Fruit fly (Drosophila melanogaster): Measurements from ENCODE around the gene rempA.

Gene rempA

DNA sequence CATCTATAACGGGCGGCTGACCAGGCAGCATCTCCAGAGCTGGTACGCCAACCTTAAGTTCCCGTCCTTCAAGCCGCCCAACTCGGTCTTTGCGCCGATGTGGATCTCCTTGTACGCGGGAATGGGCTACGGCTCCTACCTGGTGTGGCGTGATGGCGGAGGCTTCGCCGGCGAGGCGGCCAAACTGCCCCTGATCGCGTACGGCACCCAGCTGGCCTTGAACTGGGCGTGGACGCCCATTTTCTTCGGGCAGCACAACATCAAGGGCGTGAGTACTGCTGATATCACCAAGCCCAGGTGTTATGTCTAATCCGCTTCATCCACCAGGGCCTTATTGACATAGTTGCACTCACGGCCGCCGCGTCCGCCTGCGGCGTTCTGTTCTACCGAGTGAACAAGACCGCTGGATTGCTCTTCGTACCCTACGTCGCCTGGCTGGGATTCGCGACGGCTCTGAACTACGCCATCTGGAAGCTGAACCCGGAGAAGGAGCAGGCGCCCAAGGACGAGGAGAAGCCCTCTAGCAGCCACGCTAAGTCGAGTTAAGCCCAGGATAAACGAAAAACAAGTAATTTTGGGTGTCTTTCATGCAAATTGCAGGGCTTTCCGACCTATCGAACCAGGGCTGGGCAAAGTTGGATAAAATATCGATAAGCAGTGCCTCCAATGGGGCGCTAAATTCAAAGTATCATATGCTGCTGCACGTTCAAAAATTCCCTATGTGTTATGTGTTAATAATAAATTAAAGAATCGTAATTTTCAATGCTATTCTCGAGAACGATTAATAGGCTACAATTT is at the start of gene rempA:
Gene rempA (minus strand): TSS at position 541 of the 798 bp plus-strand sequence.
- TF ChIP-seq Hnf4 (GFP tag; optimal IDR thresholded peaks at IDR 0.05) (no peak), ey (GFP tag; optimal IDR thresholded peaks at IDR 0.05) (no peak), tai (GFP tag; optimal IDR thresholded peaks at IDR 0.05) (no peak), woc (GFP tag; optimal IDR thresholded peaks at IDR 0.05) (no peak), Vsx2 (GFP tag; optimal IDR thresholded peaks at IDR 0.05; ENCODE audit: partially characterized antibody) (no peak), lola (GFP tag; optimal IDR thresholded peaks at IDR 0.05) (no peak), CG9705 (GFP tag; optimal IDR thresholded peaks at IDR 0.05) (no peak), Mio (GFP tag; optimal IDR thresholded peaks at IDR 0.05) (no peak), h (GFP tag; optimal IDR thresholded peaks at IDR 0.05) (no peak), foxo (GFP tag; optimal IDR thresholded peaks at IDR 0.05) (no peak)

DNA sequence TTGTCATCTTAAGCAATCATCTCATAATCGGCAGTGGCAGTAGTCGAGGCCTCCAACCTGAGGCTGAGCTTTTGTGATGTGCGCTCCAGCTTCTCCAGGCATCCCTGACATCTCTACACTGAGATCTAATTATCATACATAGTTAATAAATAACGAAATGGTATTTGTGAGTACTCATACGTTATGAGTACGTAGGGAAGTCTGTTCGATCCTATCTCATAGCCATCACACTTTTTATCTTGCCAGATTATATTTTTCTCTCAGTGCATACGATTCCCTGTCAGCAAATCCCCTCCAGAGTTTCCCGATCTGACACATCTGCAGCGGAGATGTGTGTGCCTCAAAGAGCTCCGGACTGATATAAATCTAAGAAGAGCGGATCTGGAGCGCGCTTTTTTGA is 49.4 kb upstream of the rempA start:
- TF ChIP-seq h (GFP tag; optimal IDR thresholded peaks at IDR 0.05) (peak; percentile 12), HLH106 (tag; optimal IDR thresholded peaks at IDR 0.05) (no peak), jim (GFP tag; optimal IDR thresholded peaks at IDR 0.05) (no peak), lola (GFP tag; optimal IDR thresholded peaks at IDR 0.05) (no peak), br (GFP tag; optimal IDR thresholded peaks at IDR 0.05) (no peak), tai (GFP tag; optimal IDR thresholded peaks at IDR 0.05) (no peak), foxo (GFP tag; optimal IDR thresholded peaks at IDR 0.05) (peak in 1 of 2 experiments; percentile 19)

dm6 chr2L:608143-608542 is 48.0 kb upstream of the rempA start:
- TF ChIP-seq Hr78 (GFP tag; optimal IDR thresholded peaks at IDR 0.05) (no peak), dmrt93B (GFP tag; optimal IDR thresholded peaks at IDR 0.05) (no peak), Dfd (GFP tag; optimal IDR thresholded peaks at IDR 0.05) (no peak), OdsH (GFP tag; optimal IDR thresholded peaks at IDR 0.05) (no peak), rgr (GFP tag; optimal IDR thresholded peaks at IDR 0.05) (no peak), dsf (GFP tag; optimal IDR thresholded peaks at IDR 0.05; ENCODE audit: borderline replicate concordance) (no peak)

- TF ChIP-seq fru (GFP tag; optimal IDR thresholded peaks at IDR 0.05) (peak; percentile 35), foxo (GFP tag; optimal IDR thresholded peaks at IDR 0.05) (peak in 1 of 2 experiments; percentile 9), woc (GFP tag; optimal IDR thresholded peaks at IDR 0.05) (peak; percentile 10), CG9705 (GFP tag; optimal IDR thresholded peaks at IDR 0.05) (no peak), h (GFP tag; optimal IDR thresholded peaks at IDR 0.05) (peak; percentile 39), CrebA (GFP tag; optimal IDR thresholded peaks at IDR 0.05; ENCODE audit: borderline replicate concordance) (no peak), ey (GFP tag; optimal IDR thresholded peaks at IDR 0.05) (peak; percentile 19), Mio (GFP tag; optimal IDR thresholded peaks at IDR 0.05) (no peak), rgr (GFP tag; optimal IDR thresholded peaks at IDR 0.05) (peak; percentile 6), br (GFP tag; optimal IDR thresholded peaks at IDR 0.05) (peak; percentile 7), Hr78 (GFP tag; optimal IDR thresholded peaks at IDR 0.05) (no peak), pan (optimal IDR thresholded peaks at IDR 0.05) (no peak)
Observed at dm6 chr2L:606952-607351, 46.8 kb upstream of the rempA start.

DNA sequence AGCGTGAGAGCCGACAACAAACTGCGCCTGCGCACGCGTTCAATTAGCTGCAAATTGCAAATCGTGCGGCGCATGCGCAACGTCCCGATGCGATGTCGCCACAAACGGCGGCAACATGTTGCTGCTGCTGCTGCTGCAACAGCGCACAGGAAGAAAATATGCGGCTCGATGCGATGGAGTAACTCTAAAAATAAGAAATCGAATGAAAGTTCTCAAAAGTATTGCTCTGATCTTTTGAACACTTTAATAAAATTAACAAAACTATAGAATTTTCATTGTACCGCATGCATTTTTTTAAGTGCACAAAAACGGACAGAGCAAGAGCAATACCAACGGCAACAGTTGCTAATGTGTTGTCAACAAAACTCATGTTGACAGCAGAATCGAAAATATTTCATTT is 46.1 kb upstream of the rempA start:
- TF ChIP-seq Hr83 (GFP tag; optimal IDR thresholded peaks at IDR 0.05; ENCODE audit: poor library complexity, severe bottlenecking), result no peak
- TF ChIP-seq Mio (GFP tag; optimal IDR thresholded peaks at IDR 0.05), result no peak
- peak; percentile 79 for TF ChIP-seq Sp1 (GFP tag; optimal IDR thresholded peaks at IDR 0.05)
- TF ChIP-seq Vsx2 (GFP tag; optimal IDR thresholded peaks at IDR 0.05; ENCODE audit: partially characterized antibody), result no peak
- no peak for TF ChIP-seq Rel (GFP tag; optimal IDR thresholded peaks at IDR 0.05)
- no peak for TF ChIP-seq Rel (tag; optimal IDR thresholded peaks at IDR 0.05)
- no peak for TF ChIP-seq pan (optimal IDR thresholded peaks at IDR 0.05)
- TF ChIP-seq sage (GFP tag; optimal IDR thresholded peaks at IDR 0.05), result no peak
- TF ChIP-seq OdsH (GFP tag; optimal IDR thresholded peaks at IDR 0.05), result peak; percentile 79
- no peak for TF ChIP-seq Myc (optimal IDR thresholded peaks at IDR 0.05)
- peak; percentile 39 for TF ChIP-seq Jra (GFP tag; optimal IDR thresholded peaks at IDR 0.05)
- no peak for TF ChIP-seq sv (GFP tag; optimal IDR thresholded peaks at IDR 0.05)
- no peak for TF ChIP-seq lola (GFP tag; optimal IDR thresholded peaks at IDR 0.05)
- no peak for TF ChIP-seq jim (GFP tag; optimal IDR thresholded peaks at IDR 0.05)
- peak; percentile 63 for TF ChIP-seq fru (GFP tag; optimal IDR thresholded peaks at IDR 0.05)
- peak; percentile 37 for TF ChIP-seq woc (GFP tag; optimal IDR thresholded peaks at IDR 0.05)
- no peak for TF ChIP-seq Hr78 (GFP tag; optimal IDR thresholded peaks at IDR 0.05)
- no peak for TF ChIP-seq GATAd (GFP tag; optimal IDR thresholded peaks at IDR 0.05)
- TF ChIP-seq dmrt93B (GFP tag; optimal IDR thresholded peaks at IDR 0.05), result peak; percentile 64
- no peak for TF ChIP-seq Abd-B (GFP tag; optimal IDR thresholded peaks at IDR 0.05)
- TF ChIP-seq Dif (GFP tag; optimal IDR thresholded peaks at IDR 0.05; ENCODE audit: partially characterized antibody), result no peak
- TF ChIP-seq psq (GFP tag; optimal IDR thresholded peaks at IDR 0.05), result peak; percentile 55
- TF ChIP-seq Dfd (GFP tag; optimal IDR thresholded peaks at IDR 0.05), result no peak
- TF ChIP-seq HLH106 (tag; optimal IDR thresholded peaks at IDR 0.05), result peak; percentile 85
- peak; percentile 70 for TF ChIP-seq rgr (GFP tag; optimal IDR thresholded peaks at IDR 0.05)
- TF ChIP-seq foxo (GFP tag; optimal IDR thresholded peaks at IDR 0.05), result peak in 1 of 2 experiments; percentile 67
- peak; percentile 28 for TF ChIP-seq CG32264 (GFP tag; optimal IDR thresholded peaks at IDR 0.05)
- TF ChIP-seq br (GFP tag; optimal IDR thresholded peaks at IDR 0.05), result peak; percentile 74
- TF ChIP-seq CrebA (GFP tag; optimal IDR thresholded peaks at IDR 0.05; ENCODE audit: borderline replicate concordance), result no peak
- TF ChIP-seq brk (GFP tag; optimal IDR thresholded peaks at IDR 0.05), result peak; percentile 42
- peak; percentile 69 for TF ChIP-seq Hnf4 (GFP tag; optimal IDR thresholded peaks at IDR 0.05)
- TF ChIP-seq dsf (GFP tag; optimal IDR thresholded peaks at IDR 0.05; ENCODE audit: borderline replicate concordance), result no peak
- TF ChIP-seq usp (GFP tag; optimal IDR thresholded peaks at IDR 0.05), result no peak
- TF ChIP-seq CG9705 (GFP tag; optimal IDR thresholded peaks at IDR 0.05), result peak; percentile 57
- TF ChIP-seq h (GFP tag; optimal IDR thresholded peaks at IDR 0.05), result peak; percentile 70
